Worm (Caenorhabditis elegans): Measurements from ENCODE around the gene C18A11.3.

C18A11.3 gene

DNA sequence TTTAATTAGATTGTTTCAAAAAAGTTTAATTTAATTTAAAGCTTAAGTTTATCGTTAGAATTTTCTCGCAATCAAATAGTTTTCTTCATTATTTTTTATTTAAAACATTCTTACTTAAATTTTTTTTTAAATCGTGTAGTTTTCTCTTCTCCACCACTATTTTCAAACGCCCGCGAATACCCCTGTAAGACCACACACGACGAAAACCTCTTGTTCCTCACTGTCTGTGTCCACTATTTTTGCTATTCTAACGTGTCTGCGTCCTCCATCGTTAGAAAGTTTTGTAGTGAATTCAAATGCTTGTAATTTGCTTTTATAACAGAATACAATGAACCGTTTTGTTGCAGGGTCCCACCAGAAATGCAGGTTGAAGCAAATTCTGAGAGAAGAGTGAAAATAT, 20.0 kb upstream of the C18A11.3 start, which contains the start of gene xol-1:
Gene xol-1 (plus strand): TSS at position 347 of the 400 bp plus-strand sequence.
- TF ChIP-seq mel-28 (tag; optimal IDR thresholded peaks at IDR 0.05; ENCODE audit: borderline replicate concordance) (no peak), ztf-6 (GFP tag; IDR thresholded peaks at IDR 0.05) (no peak)

DNA sequence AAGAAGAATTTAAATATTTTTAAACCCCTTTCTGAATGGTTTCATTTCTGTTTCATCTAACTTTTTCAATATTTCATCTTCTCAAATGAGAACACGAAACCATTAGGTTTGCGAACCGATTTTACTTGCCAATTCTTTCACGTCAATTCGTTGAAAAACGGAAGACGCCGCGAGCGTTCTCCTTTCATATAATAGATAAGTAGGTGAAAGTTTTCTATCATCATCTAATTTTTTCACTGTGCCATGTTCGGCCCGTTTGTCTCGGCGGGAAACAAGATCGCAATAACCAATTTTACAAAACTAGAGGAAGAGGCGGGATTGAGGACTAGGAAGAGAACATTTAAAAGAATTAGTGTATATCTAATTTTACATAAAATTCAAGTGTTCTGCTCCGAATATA, 15.8 kb upstream of the C18A11.3 start, which contains the start of gene C18A11.4:
Gene C18A11.4 (plus strand): TSS at position 367 of the 400 bp plus-strand sequence.
- TF ChIP-seq F49E8.2 (tag; optimal IDR thresholded peaks at IDR 0.05; ENCODE audit: insufficient read depth) (no peak), zfh-2 (GFP tag; conservative IDR thresholded peaks at IDR 0.05) (no peak), madf-6 (GFP tag; IDR thresholded peaks at IDR 0.05) (no peak), nhr-90 (tag; optimal IDR thresholded peaks at IDR 0.05) (no peak), gei-17 (GFP tag; optimal IDR thresholded peaks at IDR 0.05) (no peak), nhr-27 (tag; optimal IDR thresholded peaks at IDR 0.05) (no peak), aptf-2 (GFP tag; conservative IDR thresholded peaks at IDR 0.05) (no peak), ceh-40 (GFP tag; IDR thresholded peaks at IDR 0.05) (no peak), lin-54 (GFP tag; optimal IDR thresholded peaks at IDR 0.05) (no peak), hmg-1.2 (GFP tag; IDR thresholded peaks at IDR 0.05) (no peak), madf-10 (tag; optimal IDR thresholded peaks at IDR 0.05) (no peak), nfya-2 (GFP tag; IDR thresholded peaks at IDR 0.05) (no peak)

DNA sequence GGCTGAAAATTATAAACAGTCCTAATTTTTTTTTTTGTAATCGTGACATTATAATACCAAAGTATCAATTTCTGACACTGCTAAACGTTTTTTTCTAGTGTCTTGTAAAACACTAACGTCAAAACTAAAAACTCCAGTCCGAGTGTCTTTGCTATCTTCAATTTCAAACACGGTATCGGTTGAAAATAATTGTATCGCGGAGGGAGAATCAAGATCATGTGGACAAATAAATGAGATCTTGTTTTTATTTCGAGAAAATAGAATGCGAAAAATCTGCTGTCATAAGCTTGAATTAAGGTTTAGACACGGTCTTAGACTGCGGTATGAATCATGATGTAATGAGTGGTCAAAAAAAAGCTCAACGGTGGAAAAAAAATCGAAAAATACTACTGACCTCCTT, 12.3 kb upstream of the C18A11.3 start:
- no peak for TF ChIP-seq F37B4.10 (GFP tag; IDR thresholded peaks at IDR 0.05)
- no peak for TF ChIP-seq lsl-1 (GFP tag; optimal IDR thresholded peaks at IDR 0.05)
- TF ChIP-seq somi-1 (GFP tag; optimal IDR thresholded peaks at IDR 0.05): no peak
- peak; percentile 71 for TF ChIP-seq lin-40 (tag; optimal IDR thresholded peaks at IDR 0.05)
- TF ChIP-seq F57A8.1 (GFP tag; optimal IDR thresholded peaks at IDR 0.05): no peak
- no peak for TF ChIP-seq nhr-27 (tag; optimal IDR thresholded peaks at IDR 0.05)
- TF ChIP-seq attf-6 (GFP tag; IDR thresholded peaks at IDR 0.05): no peak
- no peak for TF ChIP-seq snpc-1.1 (tag; optimal IDR thresholded peaks at IDR 0.05; ENCODE audit: insufficient read depth)
- no peak for TF ChIP-seq atf-7 (tag; optimal IDR thresholded peaks at IDR 0.05)
- peak; percentile 63 for TF ChIP-seq gei-17 (GFP tag; optimal IDR thresholded peaks at IDR 0.05)
- TF ChIP-seq ztf-3 (GFP tag; optimal IDR thresholded peaks at IDR 0.05): no peak
- no peak for TF ChIP-seq ceh-27 (GFP tag; optimal IDR thresholded peaks at IDR 0.05)
- no peak for TF ChIP-seq F39B2.1 (GFP tag; IDR thresholded peaks at IDR 0.05)

DNA sequence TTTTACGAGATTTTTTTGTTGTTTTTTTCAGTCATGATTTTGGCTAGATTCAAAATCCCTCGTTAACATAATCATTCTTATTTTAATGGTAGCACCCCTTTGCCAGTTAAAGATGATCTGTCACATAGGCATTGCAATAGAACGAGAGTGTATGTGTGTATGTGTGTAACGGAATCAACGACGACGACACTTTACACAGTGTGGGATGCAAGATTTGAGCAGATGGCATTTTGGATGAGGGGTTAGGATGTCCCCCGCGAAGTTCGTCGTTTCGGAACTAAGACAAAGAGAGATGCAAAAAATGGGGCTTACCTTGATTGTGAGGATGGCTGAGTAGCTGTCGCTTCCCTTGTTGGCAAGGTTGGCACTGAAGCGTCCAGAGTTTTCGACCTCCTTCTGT, 8.9 kb upstream of the C18A11.3 start:
- TF ChIP-seq Y53F4B.3 (GFP tag; IDR thresholded peaks at IDR 0.05) (no peak), mcd-1 (GFP tag; IDR thresholded peaks at IDR 0.05) (no peak), aptf-3 (GFP tag; IDR thresholded peaks at IDR 0.05) (no peak), snpc-3.4 (tag; optimal IDR thresholded peaks at IDR 0.05) (no peak), B0336.3 (GFP tag; IDR thresholded peaks at IDR 0.05) (no peak), Y79H2A.3 (GFP tag; conservative IDR thresholded peaks at IDR 0.05) (no peak), pha-4 (tag; optimal IDR thresholded peaks at IDR 0.05) (no peak), ztf-25 (GFP tag; IDR thresholded peaks at IDR 0.05) (no peak)

DNA sequence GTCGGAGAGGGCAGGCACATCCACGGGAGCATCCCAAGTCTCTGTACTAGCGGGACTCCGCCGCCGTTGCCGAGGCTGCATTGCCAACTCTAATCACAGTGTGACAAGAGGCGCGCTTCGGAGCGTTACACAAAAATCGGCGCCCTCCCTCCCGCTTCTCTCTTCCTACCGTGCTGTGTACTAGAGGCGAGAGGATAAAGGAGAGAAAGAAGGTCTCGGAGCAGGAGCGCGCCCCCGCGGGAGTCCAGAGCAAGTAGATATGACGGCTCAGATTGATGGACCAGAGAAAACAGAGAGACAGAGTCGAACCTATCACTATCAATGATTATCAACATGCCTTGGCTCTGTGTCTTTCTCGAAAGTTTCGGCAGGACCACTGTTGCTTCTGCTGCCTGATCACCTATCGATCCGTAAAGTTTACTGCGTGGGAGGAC, 7.9 kb upstream of the C18A11.3 start:
- TF ChIP-seq zfh-2 (GFP tag; conservative IDR thresholded peaks at IDR 0.05) (peak; percentile 90), nhr-90 (tag; optimal IDR thresholded peaks at IDR 0.05) (no peak), sea-2 (GFP tag; IDR thresholded peaks at IDR 0.05) (peak; percentile 72; the same call in 1 of the 2 replicates)
